Fruit fly (Drosophila melanogaster) whole organism, embryonic: ENCODE data around the gene CG5910.

Experiments used
- Abd-B ChIP-seq: fragments of 200-800 bp; sonication (Bioruptor generic); optimal IDR thresholded peaks from 2 replicates; lab custom pipeline; 2018; ENCODE audit warnings: missing biosample characterization, mild to moderate bottlenecking, missing genetic modification characterization, moderate library complexity
- B-H1 ChIP-seq: fragments of 200-800 bp; sonication (Bioruptor generic); IDR thresholded peaks from 3 replicates; pipeline ENCODE4 v1.3.6; 2022; ENCODE audit warnings: missing biosample characterization, missing genetic modification characterization
- CG10267 ChIP-seq: fragments of 200-800 bp; sonication (Bioruptor generic); optimal IDR thresholded peaks from 2 replicates; lab custom pipeline; 2018; ENCODE audit warnings: missing biosample characterization, mild to moderate bottlenecking, missing genetic modification characterization, moderate library complexity
- CG10431 ChIP-seq: fragments of 200-800 bp; sonication (Bioruptor generic); optimal IDR thresholded peaks from 3 replicates; lab custom pipeline; 2018; ENCODE audit warnings: missing biosample characterization, mild to moderate bottlenecking, missing genetic modification characterization
- CG14014 ChIP-seq: fragments of 200-800 bp; sonication (Bioruptor generic); IDR thresholded peaks from 2 replicates; pipeline ENCODE4 v1.3.6; 2022; ENCODE audit warnings: missing biosample characterization, missing genetic modification characterization
- CG18599 ChIP-seq: fragments of 200-800 bp; sonication (Bioruptor generic); optimal IDR thresholded peaks from 3 replicates; lab custom pipeline; 2017; ENCODE audit warnings: missing biosample characterization, missing genetic modification characterization, mild to moderate bottlenecking, moderate library complexity, missing genetic modification reagents
- CG32532 ChIP-seq: fragments of 200-800 bp; sonication (Bioruptor generic); IDR thresholded peaks from 2 replicates; pipeline ENCODE4 v1.3.6; 2022; ENCODE audit warnings: missing biosample characterization, missing genetic modification characterization
- CG3407 ChIP-seq: fragments of 200-800 bp; sonication (Bioruptor generic); optimal IDR thresholded peaks from 2 replicates; lab custom pipeline; 2018; ENCODE audit warnings: missing biosample characterization, mild to moderate bottlenecking, missing genetic modification characterization
- CG34376 ChIP-seq: fragments of 200-800 bp; sonication (Bioruptor generic); optimal IDR thresholded peaks from 2 replicates; lab custom pipeline; 2018; ENCODE audit warnings: missing biosample characterization, mild to moderate bottlenecking, missing genetic modification characterization
- CG3847 ChIP-seq: fragments of 200-800 bp; sonication (Bioruptor generic); IDR thresholded peaks from 2 replicates; pipeline ENCODE4 v1.3.6; 2022; ENCODE audit warnings: missing biosample characterization, missing genetic modification characterization
- CG3995 ChIP-seq: fragments of 200-800 bp; sonication (Bioruptor generic); optimal IDR thresholded peaks from 3 replicates; lab custom pipeline; 2016; ENCODE audit warnings: missing biosample characterization, missing genetic modification characterization
- CG7271 ChIP-seq: fragments of 200-800 bp; sonication (Bioruptor generic); optimal IDR thresholded peaks from 2 replicates; lab custom pipeline; 2018; ENCODE audit warnings: missing biosample characterization, mild to moderate bottlenecking, missing genetic modification characterization, moderate library complexity
- CG7357 ChIP-seq: fragments of 200-800 bp; sonication (Bioruptor generic); IDR thresholded peaks from 3 replicates; pipeline ENCODE4 v1.3.6; 2022; ENCODE audit warnings: missing biosample characterization, missing genetic modification characterization
- CG7928 ChIP-seq: fragments of 200-800 bp; sonication (Bioruptor generic); optimal IDR thresholded peaks from 2 replicates; lab custom pipeline; 2017; ENCODE audit warnings: missing biosample characterization, mild to moderate bottlenecking, missing genetic modification characterization
- CG8281 ChIP-seq: fragments of 200-800 bp; sonication (Bioruptor generic); optimal IDR thresholded peaks from 2 replicates; lab custom pipeline; 2018; ENCODE audit warnings: missing biosample characterization, mild to moderate bottlenecking, missing genetic modification characterization, moderate library complexity
- CG8478 ChIP-seq: fragments of >200 bp; optimal IDR thresholded peaks from 2 replicates; lab custom pipeline; 2018
- CG8765 ChIP-seq: fragments of 200-800 bp; sonication (Bioruptor generic); IDR thresholded peaks from 2 replicates; pipeline ENCODE4 v1.3.6; 2022; ENCODE audit warnings: missing biosample characterization, missing genetic modification characterization
- CG9437 ChIP-seq: fragments of 200-800 bp; sonication (Bioruptor generic); optimal IDR thresholded peaks from 2 replicates; lab custom pipeline; 2018; ENCODE audit warnings: missing biosample characterization, mild to moderate bottlenecking, missing genetic modification characterization
- CG9797 ChIP-seq: fragments of 200-800 bp; sonication (Bioruptor generic); optimal IDR thresholded peaks from 3 replicates; lab custom pipeline; 2018; ENCODE audit warnings: missing biosample characterization, mild to moderate bottlenecking, missing genetic modification characterization
- CTCF ChIP-seq: fragments of 200-800 bp; sonication (Bioruptor generic); optimal IDR thresholded peaks from 2 replicates; lab custom pipeline; 2017; ENCODE audit warnings: missing biosample characterization, mild to moderate bottlenecking, missing genetic modification characterization, moderate library complexity
- D19A ChIP-seq: fragments of 200-800 bp; optimal IDR thresholded peaks from 3 replicates; lab custom pipeline; 2019; ENCODE audit warnings: missing biosample characterization, mild to moderate bottlenecking, missing genetic modification characterization, moderate library complexity
- Fer1 ChIP-seq: fragments of 200-800 bp; sonication (Bioruptor generic); optimal IDR thresholded peaks from 2 replicates; lab custom pipeline; 2017; ENCODE audit warnings: missing biosample characterization, mild to moderate bottlenecking, missing genetic modification characterization
- HLH4C ChIP-seq: fragments of 200-800 bp; sonication (Bioruptor generic); IDR thresholded peaks from 3 replicates; pipeline ENCODE4 v1.3.6; 2022; ENCODE audit warnings: missing biosample characterization, missing genetic modification characterization; ENCODE audit not compliant: partially characterized antibody
- Nf-YA ChIP-seq: fragments of 200-800 bp; sonication (Bioruptor generic); IDR thresholded peaks from 2 replicates; pipeline ENCODE4 v1.3.6; 2022; ENCODE audit warnings: missing biosample characterization, missing genetic modification characterization
- Rfx ChIP-seq: fragments of 200-800 bp; sonication (Bioruptor generic); IDR thresholded peaks from 2 replicates; pipeline ENCODE4 v1.3.6; 2022; ENCODE audit warnings: missing biosample characterization, missing genetic modification characterization
- Sox100B ChIP-seq: fragments of 200-800 bp; sonication (Bioruptor generic); optimal IDR thresholded peaks from 3 replicates; lab custom pipeline; 2018; ENCODE audit warnings: missing biosample characterization, mild to moderate bottlenecking, missing genetic modification characterization
- Tbp ChIP-seq: fragments of >200 bp; optimal IDR thresholded peaks from 2 replicates; lab custom pipeline; 2018; ENCODE audit warnings: missing biosample characterization, missing genetic modification characterization
- Vsx1 ChIP-seq: fragments of 200-800 bp; sonication (Bioruptor generic); optimal IDR thresholded peaks from 2 replicates; lab custom pipeline; 2017; ENCODE audit warnings: missing biosample characterization, mild to moderate bottlenecking, missing genetic modification characterization, missing genetic modification reagents
- Xbp1 ChIP-seq: fragments of 200-800 bp; sonication (Bioruptor generic); optimal IDR thresholded peaks from 3 replicates; lab custom pipeline; 2016; ENCODE audit warnings: missing biosample characterization, mild to moderate bottlenecking, missing genetic modification characterization
- ab ChIP-seq: fragments of 200-800 bp; sonication (Bioruptor generic); optimal IDR thresholded peaks from 2 replicates; lab custom pipeline; 2016; ENCODE audit warnings: missing biosample characterization, missing genetic modification characterization
- ap ChIP-seq: fragments of 200-800 bp; sonication (Bioruptor generic); IDR thresholded peaks from 2 replicates; pipeline ENCODE4 v1.3.6; 2022; ENCODE audit warnings: missing biosample characterization, missing genetic modification characterization
- bsh ChIP-seq, 2 experiments: fragments of 200-800 bp; sonication (Bioruptor generic); optimal IDR thresholded peaks; 2 replicates each; lab custom pipeline; 2017 to 2018; ENCODE audit warnings: mild to moderate bottlenecking in 2 of 2, missing biosample characterization in 2 of 2, missing genetic modification characterization in 2 of 2, moderate library complexity in 1 of 2
- btn ChIP-seq: fragments of 200-800 bp; sonication (Bioruptor generic); optimal IDR thresholded peaks from 2 replicates; lab custom pipeline; 2016; ENCODE audit warnings: missing biosample characterization, missing genetic modification characterization
- cas ChIP-seq: fragments of 200-800 bp; sonication (Bioruptor generic); IDR thresholded peaks from 2 replicates; pipeline ENCODE4 v1.3.6; 2022; ENCODE audit warnings: missing biosample characterization, missing genetic modification characterization
- chn ChIP-seq: fragments of 200-800 bp; sonication (Bioruptor generic); optimal IDR thresholded peaks from 2 replicates; lab custom pipeline; 2016; ENCODE audit warnings: missing biosample characterization, missing genetic modification characterization
- ewg ChIP-seq: fragments of 200-800 bp; sonication (Bioruptor generic); optimal IDR thresholded peaks from 3 replicates; lab custom pipeline; 2017; ENCODE audit warnings: mild to moderate bottlenecking, missing biosample characterization, missing genetic modification reagents, missing genetic modification characterization
- exex ChIP-seq: fragments of 200-800 bp; sonication (Bioruptor generic); optimal IDR thresholded peaks from 4 replicates; lab custom pipeline; 2018; ENCODE audit warnings: missing biosample characterization, mild to moderate bottlenecking, missing genetic modification characterization, moderate library complexity
- fd102C ChIP-seq: fragments of 200-800 bp; sonication (Bioruptor generic); optimal IDR thresholded peaks from 2 replicates; lab custom pipeline; 2018; ENCODE audit warnings: missing biosample characterization, mild to moderate bottlenecking, missing genetic modification characterization, moderate library complexity
- gcm2 ChIP-seq: fragments of 200-800 bp; sonication (Bioruptor generic); optimal IDR thresholded peaks from 2 replicates; lab custom pipeline; 2016; ENCODE audit warnings: missing biosample characterization, missing genetic modification characterization
- gfzf ChIP-seq: fragments of 200-800 bp; sonication (Bioruptor generic); optimal IDR thresholded peaks from 2 replicates; lab custom pipeline; 2016; ENCODE audit warnings: missing biosample characterization, mild to moderate bottlenecking, missing genetic modification characterization, moderate library complexity
- grn ChIP-seq: fragments of 200-800 bp; sonication (Bioruptor generic); optimal IDR thresholded peaks from 3 replicates; lab custom pipeline; 2017; ENCODE audit warnings: missing biosample characterization, missing genetic modification characterization
- gsb-n ChIP-seq: fragments of 200-800 bp; sonication (Bioruptor generic); optimal IDR thresholded peaks from 3 replicates; lab custom pipeline; 2018; ENCODE audit warnings: missing biosample characterization, mild to moderate bottlenecking, missing genetic modification characterization
- ham ChIP-seq: fragments of 200-800 bp; sonication (Bioruptor generic); IDR thresholded peaks from 2 replicates; pipeline ENCODE4 v1.3.6; 2022; ENCODE audit warnings: missing biosample characterization, missing genetic modification characterization
- kah ChIP-seq: fragments of 200-800 bp; sonication (Bioruptor generic); optimal IDR thresholded peaks from 2 replicates; lab custom pipeline; 2018; ENCODE audit warnings: missing biosample characterization, mild to moderate bottlenecking, missing genetic modification characterization
- lmd ChIP-seq: fragments of 200-800 bp; sonication (Bioruptor generic); IDR thresholded peaks from 2 replicates; pipeline ENCODE4 v1.3.6; 2022; ENCODE audit warnings: missing biosample characterization, missing genetic modification characterization
- pb ChIP-seq: fragments of 200-800 bp; sonication (Bioruptor generic); optimal IDR thresholded peaks from 3 replicates; lab custom pipeline; 2016; ENCODE audit warnings: missing biosample characterization, missing genetic modification characterization
- peb ChIP-seq: fragments of 200-800 bp; sonication (Bioruptor generic); IDR thresholded peaks from 2 replicates; pipeline ENCODE4 v1.3.6; 2022; ENCODE audit warnings: missing biosample characterization, missing genetic modification characterization
- prd ChIP-seq, 3 experiments: fragments of >200 bp in 2 of 3; fragments of 200-800 bp in 1 of 3; sonication (Bioruptor generic) in 1 of 3; optimal IDR thresholded peaks in 2 of 3; IDR thresholded peaks in 1 of 3; 2 replicates in 2 of 3; 3 replicates in 1 of 3; pipeline versions ENCODE4 v1.3.6 to Lab custom; 2017 to 2022; ENCODE audit warnings: missing biosample characterization in 1 of 3, missing genetic modification characterization in 1 of 3
- ranshi ChIP-seq: fragments of 200-800 bp; sonication (Bioruptor generic); IDR thresholded peaks from 2 replicates; pipeline ENCODE4 v1.3.6; 2022; ENCODE audit warnings: missing biosample characterization, missing genetic modification characterization
- run ChIP-seq: fragments of 200-800 bp; sonication (Bioruptor generic); optimal IDR thresholded peaks from 3 replicates; lab custom pipeline; 2018; ENCODE audit warnings: missing biosample characterization, mild to moderate bottlenecking, missing genetic modification characterization
- salm ChIP-seq: fragments of 200-800 bp; sonication (Bioruptor generic); optimal IDR thresholded peaks from 2 replicates; lab custom pipeline; 2018; ENCODE audit warnings: missing biosample characterization, mild to moderate bottlenecking, missing genetic modification characterization
- sens-2 ChIP-seq: fragments of 200-800 bp; sonication (Bioruptor generic); IDR thresholded peaks from 2 replicates; pipeline ENCODE4 v1.3.6; 2022; ENCODE audit warnings: missing biosample characterization, missing genetic modification characterization

The CG5910 gene

dm6 chr3L:20462391-20462790 lies 20.2 kb downstream of the CG5910 start (continued):
- TF ChIP-seq sens-2 (GFP tag; lab: Robert Waterston, UW) (0 out of 2 replicates have a peak, but pooled peaks have one; percentile 20), CG14014 (GFP tag; lab: Robert Waterston, UW) (no peak), ewg (GFP tag; lab: Kevin White, UChicago) (no peak), CG3847 (GFP tag; lab: Robert Waterston, UW) (no peak), prd (optimal IDR thresholded peaks at IDR 0.05; lab: Kevin White, UChicago) (no peak), prd (GFP tag; IDR thresholded peaks at IDR 0.05; lab: Robert Waterston, UW) (no peak), exex (tag; lab: Kevin White, UChicago) (peak; percentile 99), gcm2 (GFP tag; lab: Kevin White, UChicago) (no peak), CG9797 (no peak), CG7357 (GFP tag; lab: Robert Waterston, UW) (no peak), D19A (tag; lab: Kevin White, UChicago) (peak; percentile 37), grn (GFP tag; lab: Kevin White, UChicago) (peak; percentile 49), chn (no peak), CG34376 (peak; percentile 25), CG8765 (GFP tag; lab: Robert Waterston, UW) (no peak), Rfx (GFP tag; lab: Robert Waterston, UW) (no peak), CG18599 (GFP tag; lab: Kevin White, UChicago) (no peak), peb (GFP tag; lab: Robert Waterston, UW) (no peak), run (tag; lab: Kevin White, UChicago) (no peak), lmd (no peak), CG8281 (tag; lab: Kevin White, UChicago) (no peak), CG3407 (GFP tag; lab: Kevin White, UChicago) (no peak), btn (GFP tag; lab: Kevin White, UChicago) (no peak), ranshi (no peak), salm (tag; lab: Kevin White, UChicago) (no peak), CG10431 (no peak), Nf-YA (no peak), Sox100B (GFP tag; lab: Kevin White, UChicago) (no peak), CG9437 (no peak), kah (no peak), ab (GFP tag; lab: Kevin White, UChicago) (no peak)
- TF ChIP-seq, all 482 proteins: peak for 7

DNA sequence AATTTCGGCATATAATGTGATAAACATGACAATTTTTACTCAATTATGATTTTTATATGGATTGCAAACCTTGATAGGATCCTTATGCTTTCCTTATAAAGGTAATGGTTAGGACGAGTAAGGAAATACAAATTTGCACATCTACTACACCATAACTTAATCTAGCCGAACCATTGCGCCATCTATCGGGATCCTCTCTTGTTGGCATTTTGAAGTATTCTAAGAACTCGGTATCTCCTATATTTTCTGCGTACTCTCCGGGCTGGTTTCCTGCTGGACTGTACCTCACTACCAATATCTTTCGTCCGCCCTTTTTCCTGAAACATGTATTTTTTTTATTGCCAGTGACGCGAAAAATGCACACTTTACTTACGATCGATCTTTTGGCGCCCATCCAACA lies 22.5 kb downstream of the CG5910 start, which contains the start of gene atk:
Gene atk, minus strand, starts transcription at position 186 of the 400 bp plus-strand sequence.
- TF ChIP-seq CG32532 (GFP tag; lab: Robert Waterston, UW) (0 out of 2 replicates have a peak, but pooled peaks have one; percentile 1), Xbp1 (GFP tag; lab: Kevin White, UChicago) (no peak), Vsx1 (no peak), HLH4C (GFP tag; lab: Robert Waterston, UW) (no peak), B-H1 (no peak), CTCF (GFP tag; lab: Kevin White, UChicago) (peak; percentile 65), Fer1 (GFP tag; lab: Kevin White, UChicago) (no peak)
- TF ChIP-seq, all 482 proteins: peak for 2

DNA sequence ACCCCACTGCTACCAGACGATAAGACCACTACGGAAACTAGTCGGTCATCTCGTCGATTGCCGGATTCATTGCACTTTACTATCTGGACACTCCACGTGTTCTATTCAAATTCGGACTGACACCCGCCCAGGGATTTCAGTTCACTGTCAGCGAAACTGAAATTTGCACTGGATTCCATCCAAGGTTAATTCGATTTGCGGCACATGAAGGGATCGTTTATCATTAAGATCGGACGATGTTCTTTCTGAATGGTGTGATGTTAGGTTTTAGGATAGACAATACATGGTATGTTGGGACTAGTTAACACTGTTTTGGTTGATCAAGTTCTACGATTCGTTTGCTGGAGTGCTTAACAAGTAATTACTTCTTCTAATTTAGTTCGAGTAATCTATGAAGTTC lies 23.7 kb downstream of the CG5910 start, which contains the start of gene CG42764:
Gene CG42764, minus strand, starts transcription at position 101 of the 400 bp plus-strand sequence.
- TF ChIP-seq CG10267 (tag; lab: Kevin White, UChicago) (no peak), pb (no peak), Abd-B (no peak), CG3995 (GFP tag; lab: Kevin White, UChicago) (no peak), ham (GFP tag; lab: Robert Waterston, UW) (no peak), fd102C (GFP tag; lab: Kevin White, UChicago) (no peak), ap (GFP tag; lab: Robert Waterston, UW) (no peak), bsh (GFP tag; optimal IDR thresholded peaks at IDR 0.05; lab: Kevin White, UChicago) (no peak), gfzf (GFP tag; lab: Kevin White, UChicago) (no peak), Tbp (GFP tag; lab: Kevin White, UChicago) (no peak), cas (GFP tag; lab: Robert Waterston, UW) (no peak), CG8478 (lab: Kevin White, UChicago) (no peak), Fer1 (GFP tag; lab: Kevin White, UChicago) (no peak), CG7271 (tag; lab: Kevin White, UChicago) (no peak), CG7928 (GFP tag; lab: Kevin White, UChicago) (no peak), gsb-n (tag; lab: Kevin White, UChicago) (no peak)
